Worm (Caenorhabditis elegans): ENCODE results near the gene M03F8.1.

M03F8.1 gene

DNA sequence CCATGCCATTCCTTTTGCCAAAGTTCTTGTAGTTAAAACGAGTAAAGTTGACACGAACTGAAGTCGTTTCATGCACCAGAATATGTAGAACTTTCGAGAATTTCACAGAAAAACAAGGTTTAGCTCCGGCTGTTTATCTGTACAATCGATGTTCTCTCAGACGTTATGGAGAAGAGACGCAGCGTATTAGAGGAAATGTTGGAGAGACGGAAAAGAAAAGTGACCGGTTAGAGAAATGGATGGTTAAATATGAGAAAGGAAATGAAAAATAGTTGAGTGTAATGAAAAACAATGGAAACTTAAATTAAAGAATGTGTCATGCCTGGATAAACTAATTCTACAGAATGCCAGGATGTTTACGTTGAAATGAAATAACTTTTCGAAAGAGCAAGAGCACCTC lies 12.5 kb downstream of the M03F8.1 start, which contains the start of gene pcm-1 (continued):
- TF ChIP-seq C34B4.2 (tag; optimal IDR thresholded peaks at IDR 0.05) (no peak), unc-130 (tag; optimal IDR thresholded peaks at IDR 0.05) (peak; percentile 15), lsy-2 (tag; optimal IDR thresholded peaks at IDR 0.05) (peak; percentile 5 to 37), F16B12.6 (tag; optimal IDR thresholded peaks at IDR 0.05) (no peak), lin-14 (GFP tag; optimal IDR thresholded peaks at IDR 0.05) (peak; percentile 67), mep-1 (tag; optimal IDR thresholded peaks at IDR 0.05) (peak; percentile 11), snu-23 (GFP tag; optimal IDR thresholded peaks at IDR 0.05) (peak; percentile 45), blmp-1 (tag; optimal IDR thresholded peaks at IDR 0.05) (peak; percentile 40), dpl-1 (GFP tag; optimal IDR thresholded peaks at IDR 0.05) (peak in 1 of 3 experiments; percentile 34), efl-1 (optimal IDR thresholded peaks at IDR 0.05) (peak; percentile 52 to 55), efl-1 (GFP tag; optimal IDR thresholded peaks at IDR 0.05 in 1 of 2) (peak in 1 of 2 experiments; percentile 28), lin-13 (GFP tag; optimal IDR thresholded peaks at IDR 0.05) (no peak), unc-98 (GFP tag; IDR thresholded peaks at IDR 0.05) (no peak), ceh-8 (GFP tag; optimal IDR thresholded peaks at IDR 0.05) (no peak), swsn-7 (tag; optimal IDR thresholded peaks at IDR 0.05) (peak; percentile 19)

DNA sequence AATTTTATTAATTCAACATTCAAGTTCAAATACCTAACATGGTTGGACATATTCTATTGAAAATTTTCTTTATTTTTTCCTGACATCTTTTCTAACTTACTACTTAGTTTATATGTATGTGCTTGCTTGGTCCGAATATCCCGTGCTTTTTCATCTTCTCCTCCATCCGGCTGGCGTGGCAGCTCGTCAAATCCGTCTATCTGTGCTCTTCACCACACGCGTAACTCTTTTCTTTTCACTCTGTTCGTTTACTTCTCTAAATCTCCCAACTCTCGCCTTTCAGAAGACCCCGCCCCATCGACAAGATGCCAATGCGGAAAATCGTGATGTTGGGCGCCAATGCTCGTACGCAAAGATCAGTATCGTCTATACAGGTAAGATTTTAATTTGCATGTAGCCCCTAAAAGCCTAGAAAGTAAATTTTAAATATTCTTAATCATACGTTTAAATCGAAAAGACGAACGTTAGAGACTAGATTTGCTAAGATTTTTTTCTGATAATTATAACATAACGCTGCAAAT lies 13.5 kb downstream of the M03F8.1 start:
- TF ChIP-seq snu-23 (GFP tag; optimal IDR thresholded peaks at IDR 0.05): peak; percentile 1
- peak; percentile 44 for TF ChIP-seq rnt-1 (tag; optimal IDR thresholded peaks at IDR 0.05)
- TF ChIP-seq fkh-8 (tag; optimal IDR thresholded peaks at IDR 0.05): peak; percentile 20
- peak; percentile 76 for TF ChIP-seq lin-14 (GFP tag; optimal IDR thresholded peaks at IDR 0.05)
- no peak for TF ChIP-seq lsy-2 (tag; optimal IDR thresholded peaks at IDR 0.05)
- TF ChIP-seq pag-3 (tag; optimal IDR thresholded peaks at IDR 0.05; ENCODE audit: borderline replicate concordance, insufficient read depth): peak; percentile 41
- TF ChIP-seq nhr-47 (tag; optimal IDR thresholded peaks at IDR 0.05): peak; percentile 4
- no peak for TF ChIP-seq nhr-85 (tag)
- TF ChIP-seq ceh-82 (tag; optimal IDR thresholded peaks at IDR 0.05): peak in 1 of 3 experiments; percentile 4
- no peak for TF ChIP-seq hlh-17 (GFP tag; optimal IDR thresholded peaks at IDR 0.05; ENCODE audit: borderline replicate concordance)
- TF ChIP-seq swsn-7 (tag; optimal IDR thresholded peaks at IDR 0.05): peak; percentile 11
- peak; percentile 13 for TF ChIP-seq fkh-10 (GFP tag; optimal IDR thresholded peaks at IDR 0.05)
- no peak for TF ChIP-seq hpl-2 (GFP tag; optimal IDR thresholded peaks at IDR 0.05)
- TF ChIP-seq efl-1 (optimal IDR thresholded peaks at IDR 0.05): peak in 1 of 2 experiments; percentile 24
- TF ChIP-seq efl-1 (GFP tag; optimal IDR thresholded peaks at IDR 0.05 in 1 of 2): peak; percentile 14 to 16
- TF ChIP-seq nhr-71 (tag; optimal IDR thresholded peaks at IDR 0.05): peak; percentile 27
- TF ChIP-seq hlh-4 (tag; optimal IDR thresholded peaks at IDR 0.05): no peak

DNA sequence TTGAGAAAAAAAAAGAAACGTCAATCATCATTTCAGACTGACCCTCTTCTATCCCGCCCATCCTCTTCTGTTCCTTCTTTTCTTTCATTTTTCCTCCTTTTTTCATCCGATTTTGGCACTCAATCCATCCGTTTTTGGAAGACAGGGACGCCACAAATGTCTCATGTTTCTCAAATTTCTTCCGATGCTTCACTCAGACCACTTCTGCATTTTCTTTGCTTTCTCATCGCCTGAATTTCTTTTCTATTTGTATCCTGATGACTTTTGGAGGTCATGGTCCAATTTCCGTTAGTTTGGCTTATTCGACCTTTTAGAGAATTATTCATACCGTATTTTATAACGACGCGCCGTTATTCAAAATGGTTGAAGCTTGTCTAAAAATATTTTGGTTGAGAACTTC lies 21.3 kb downstream of the M03F8.1 start:
- TF ChIP-seq pag-3 (tag; optimal IDR thresholded peaks at IDR 0.05; ENCODE audit: borderline replicate concordance, insufficient read depth) (no peak), unc-130 (tag; optimal IDR thresholded peaks at IDR 0.05) (no peak), zip-4 (GFP tag; optimal IDR thresholded peaks at IDR 0.05) (no peak), F16B12.6 (tag; optimal IDR thresholded peaks at IDR 0.05) (no peak), alr-1 (tag; optimal IDR thresholded peaks at IDR 0.05; ENCODE audit: borderline replicate concordance) (no peak), lsy-2 (tag; optimal IDR thresholded peaks at IDR 0.05) (no peak), sup-37 (GFP tag; optimal IDR thresholded peaks at IDR 0.05) (no peak), snpc-4 (tag; optimal IDR thresholded peaks at IDR 0.05) (no peak), egl-27 (tag; optimal IDR thresholded peaks at IDR 0.05) (no peak), ceh-90 (tag; optimal IDR thresholded peaks at IDR 0.05) (no peak), ceh-82 (tag; optimal IDR thresholded peaks at IDR 0.05) (no peak), swsn-7 (tag; optimal IDR thresholded peaks at IDR 0.05) (no peak), hlh-4 (tag; optimal IDR thresholded peaks at IDR 0.05) (no peak), unc-86 (tag; optimal IDR thresholded peaks at IDR 0.05) (no peak)

DNA sequence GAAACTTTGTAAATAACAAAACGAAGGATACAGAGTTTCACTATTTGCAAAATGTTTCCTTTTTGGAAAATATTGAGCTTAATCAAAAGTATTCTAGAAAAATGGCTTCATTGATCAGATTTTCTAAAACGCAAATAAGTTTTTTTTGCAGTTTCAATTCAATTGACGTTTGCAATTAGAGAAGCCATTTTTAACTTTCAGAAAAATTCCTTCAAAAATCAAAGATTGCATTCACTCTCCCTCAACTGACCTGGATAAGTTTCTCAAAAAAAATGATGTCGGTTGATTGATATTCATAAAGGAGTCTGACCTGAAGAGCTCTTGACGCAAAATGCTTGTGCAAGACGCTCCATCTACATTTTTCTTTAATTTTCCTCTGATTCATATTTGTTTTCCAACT lies 22.5 kb downstream of the M03F8.1 start:
- no peak for TF ChIP-seq blmp-1 (tag; optimal IDR thresholded peaks at IDR 0.05)
- no peak for TF ChIP-seq ceh-82 (tag; optimal IDR thresholded peaks at IDR 0.05)

Data from whole organism, L1 larva.